Worm (Caenorhabditis elegans) whole organism, L4 larva: ENCODE data around the gene W03C9.6.
A peak's percentile ranks its signal among the peaks of the same experiment; 100 is the strongest.

Experiments
- F10B5.3 ChIP-seq: sonication (generic microtip); optimal IDR thresholded peaks from 2 replicates; lab custom pipeline; 2016; ENCODE audit warnings: mild to moderate bottlenecking, missing genetic modification characterization, missing compliant biosample characterization
- F26F4.8 ChIP-seq: fragments of 200-800 bp; sonication (Bioruptor generic); conservative IDR thresholded peaks from 2 replicates; pipeline ENCODE4 v1.3.6; 2022; ENCODE audit warnings: missing genetic modification characterization, missing compliant biosample characterization
- F44E2.7 ChIP-seq: fragments of 200-800 bp; sonication (Bioruptor generic); IDR thresholded peaks from 2 replicates; pipeline ENCODE4 v2.1.2; 2022; ENCODE audit warnings: missing genetic modification characterization, missing compliant biosample characterization
- T26A8.4 ChIP-seq: fragments of 200-800 bp; sonication (Bioruptor generic); IDR thresholded peaks from 2 replicates; pipeline ENCODE4 v1.3.6; 2022; ENCODE audit warnings: missing genetic modification characterization, missing compliant biosample characterization
- Y5F2A.4 ChIP-seq: fragments of 200-800 bp; sonication (Bioruptor generic); optimal IDR thresholded peaks from 2 replicates; lab custom pipeline; 2018; ENCODE audit warnings: mild to moderate bottlenecking, missing genetic modification characterization, missing compliant biosample characterization
- ZK337.2 ChIP-seq: fragments of 200-800 bp; sonication (Bioruptor generic); IDR thresholded peaks from 2 replicates; pipeline ENCODE4 v1.3.6; 2022; ENCODE audit warnings: missing genetic modification reagents, missing genetic modification characterization, missing compliant biosample characterization
- aha-1 ChIP-seq: fragments of 150-350 bp; peaks from one replicate; lab custom pipeline; 2014; ENCODE audit warnings: missing biosample characterization, missing genetic modification characterization
- ama-1 ChIP-seq: fragments of 150-350 bp; optimal IDR thresholded peaks from 2 replicates; lab custom pipeline; 2014; ENCODE audit warnings: inconsistent platforms, mixed read lengths
- arid-1 ChIP-seq: fragments of 200-800 bp; sonication (Bioruptor generic); conservative IDR thresholded peaks from 2 replicates; pipeline ENCODE4 v1.3.6; 2022; ENCODE audit warnings: missing genetic modification reagents, missing genetic modification characterization, missing compliant biosample characterization
- ceh-20 ChIP-seq: fragments of 200-800 bp; sonication (Bioruptor generic); IDR thresholded peaks from 2 replicates; pipeline ENCODE4 v1.3.6; 2022; ENCODE audit warnings: missing genetic modification reagents, missing genetic modification characterization, missing compliant biosample characterization
- ceh-28 ChIP-seq: fragments of 150-350 bp; optimal IDR thresholded peaks from 2 replicates; lab custom pipeline; 2014; ENCODE audit warnings: missing biosample characterization, missing genetic modification reagents, missing genetic modification characterization
- ceh-62 ChIP-seq: sonication (generic microtip); optimal IDR thresholded peaks from 2 replicates; lab custom pipeline; 2017; ENCODE audit warnings: missing biosample characterization, missing genetic modification characterization
- ceh-82 ChIP-seq: sonication (generic microtip); optimal IDR thresholded peaks from 2 replicates; lab custom pipeline; 2017; ENCODE audit warnings: missing biosample characterization, missing genetic modification characterization
- daf-16 ChIP-seq, 3 experiments: sonication (generic microtip); optimal IDR thresholded peaks; 2 replicates each; lab custom pipeline; 2016 to 2017; ENCODE audit warnings: missing genetic modification characterization in 3 of 3, missing genetic modification reagents in 3 of 3, mild to moderate bottlenecking in 2 of 3, missing compliant biosample characterization in 2 of 3, missing biosample characterization in 1 of 3, moderate library complexity in 1 of 3
- daf-19 ChIP-seq: fragments of 200-800 bp; sonication (Bioruptor generic); conservative IDR thresholded peaks from 2 replicates; pipeline ENCODE4 v1.3.6; 2022; ENCODE audit warnings: missing genetic modification characterization, missing compliant biosample characterization
- dmd-6 ChIP-seq: fragments of 200-800 bp; sonication (Bioruptor generic); IDR thresholded peaks from 2 replicates; pipeline ENCODE4 v1.3.6; 2022; ENCODE audit warnings: missing genetic modification reagents, missing genetic modification characterization, missing compliant biosample characterization
- hmg-1.1 ChIP-seq: fragments of 200-800 bp; sonication (Bioruptor generic); IDR thresholded peaks from 2 replicates; pipeline ENCODE4 v1.3.6; 2022; ENCODE audit warnings: missing genetic modification reagents, missing genetic modification characterization, missing compliant biosample characterization
- jun-1 ChIP-seq: fragments of 150-350 bp; optimal IDR thresholded peaks from 2 replicates; lab custom pipeline; 2014; ENCODE audit warnings: missing biosample characterization, missing genetic modification reagents, missing genetic modification characterization
- lim-7 ChIP-seq: fragments of 200-800 bp; sonication (Bioruptor generic); IDR thresholded peaks from 2 replicates; pipeline ENCODE4 v1.3.6; 2022; ENCODE audit warnings: missing genetic modification characterization, missing compliant biosample characterization
- lin-13 ChIP-seq: fragments of 150-350 bp; optimal IDR thresholded peaks from 2 replicates; lab custom pipeline; 2014; ENCODE audit warnings: missing biosample characterization, missing genetic modification reagents, missing genetic modification characterization
- lin-15B ChIP-seq: fragments of 150-350 bp; sonication (generic microtip); optimal IDR thresholded peaks from 3 replicates; lab custom pipeline; 2014; ENCODE audit warnings: missing biosample characterization, missing genetic modification characterization
- lin-29 ChIP-seq: fragments of 200-800 bp; sonication (Bioruptor generic); IDR thresholded peaks from 2 replicates; pipeline ENCODE4 v1.3.6; 2022; ENCODE audit warnings: missing genetic modification reagents, missing genetic modification characterization, missing compliant biosample characterization
- lir-3 ChIP-seq: sonication (generic microtip); optimal IDR thresholded peaks from 2 replicates; lab custom pipeline; 2016; ENCODE audit warnings: mild to moderate bottlenecking, missing genetic modification characterization, missing compliant biosample characterization
- mes-2 ChIP-seq: sonication (generic microtip); optimal IDR thresholded peaks from 2 replicates; lab custom pipeline; 2016; ENCODE audit warnings: missing genotype, mild to moderate bottlenecking, missing genetic modification characterization, missing compliant biosample characterization; ENCODE audit not compliant: poor library complexity, severe bottlenecking
- nhr-237 ChIP-seq: sonication (generic microtip); optimal IDR thresholded peaks from 2 replicates; lab custom pipeline; 2017; ENCODE audit warnings: missing biosample characterization, missing genetic modification characterization
- nhr-25 ChIP-seq: sonication (generic microtip); optimal IDR thresholded peaks from 2 replicates; lab custom pipeline; 2017; ENCODE audit warnings: missing genetic modification characterization, mild to moderate bottlenecking, missing compliant biosample characterization, antibody characterized with exemption, moderate library complexity, borderline replicate concordance; ENCODE audit not compliant: insufficient read depth
- nhr-28 ChIP-seq: fragments of 150-350 bp; optimal IDR thresholded peaks from 2 replicates; lab custom pipeline; 2014; ENCODE audit warnings: missing biosample characterization, missing genetic modification characterization
- nhr-42 ChIP-seq: fragments of 200-800 bp; sonication (Bioruptor generic); IDR thresholded peaks from 2 replicates; pipeline ENCODE4 v1.3.6; 2022; ENCODE audit warnings: missing genetic modification characterization, missing compliant biosample characterization
- nhr-77 ChIP-seq: fragments of 150-350 bp; optimal IDR thresholded peaks from 2 replicates; lab custom pipeline; 2014; ENCODE audit warnings: missing biosample characterization, missing genetic modification characterization
- saeg-2 ChIP-seq: fragments of 200-800 bp; sonication (Bioruptor generic); IDR thresholded peaks from 2 replicates; pipeline ENCODE4 v1.3.6; 2022; ENCODE audit warnings: missing genetic modification reagents, missing genetic modification characterization, missing compliant biosample characterization
- sdz-12 ChIP-seq: fragments of 200-800 bp; sonication (Bioruptor generic); optimal IDR thresholded peaks from 2 replicates; lab custom pipeline; 2018; ENCODE audit warnings: mild to moderate bottlenecking, missing genetic modification characterization, missing compliant biosample characterization
- set-16 ChIP-seq: fragments of 200-800 bp; sonication (Bioruptor generic); IDR thresholded peaks from 2 replicates; pipeline ENCODE4 v1.3.6; 2022; ENCODE audit warnings: missing genetic modification reagents, missing genetic modification characterization, missing compliant biosample characterization
- snpc-1.2 ChIP-seq: fragments of 200-800 bp; sonication (Bioruptor generic); IDR thresholded peaks from 2 replicates; pipeline ENCODE4 v1.3.6; 2022; ENCODE audit warnings: missing genetic modification reagents, missing genetic modification characterization, missing compliant biosample characterization
- spr-3 ChIP-seq: fragments of 200-800 bp; sonication (Bioruptor generic); optimal IDR thresholded peaks from 2 replicates; lab custom pipeline; 2018; ENCODE audit warnings: mild to moderate bottlenecking, missing genetic modification characterization, missing compliant biosample characterization
- tag-97 ChIP-seq: fragments of 200-800 bp; sonication (Bioruptor generic); IDR thresholded peaks from 2 replicates; pipeline ENCODE4 v1.3.6; 2022; ENCODE audit warnings: missing genetic modification characterization, missing compliant biosample characterization
- zfp-3 ChIP-seq: fragments of 200-800 bp; sonication (Bioruptor generic); conservative IDR thresholded peaks from 2 replicates; pipeline ENCODE4 v1.3.6; 2022; ENCODE audit warnings: missing genetic modification reagents, missing genetic modification characterization, missing compliant biosample characterization
- zip-2 ChIP-seq: fragments of 150-350 bp; optimal IDR thresholded peaks from 2 replicates; lab custom pipeline; 2014; ENCODE audit warnings: missing biosample characterization, missing genetic modification characterization
- ztf-11 ChIP-seq: fragments of 150-350 bp; optimal IDR thresholded peaks from 2 replicates; lab custom pipeline; 2014; ENCODE audit warnings: missing biosample characterization, missing genetic modification characterization

Gene W03C9.6

ce11 chrII:11978478-11978877 is 24.2 kb downstream of the W03C9.6 start:
- TF ChIP-seq T26A8.4 (GFP tag; lab: Robert Waterston, UW) (0 out of 2 replicates have a peak, but pooled peaks have one; percentile 46), ZK337.2 (0 out of 2 replicates have a peak, but pooled peaks have one; percentile 5), lir-3 (tag; lab: Kevin White, UChicago) (no peak), daf-16 (GFP tag; optimal IDR thresholded peaks at IDR 0.05; lab: Kevin White, UChicago) (no peak), daf-16 (tag; optimal IDR thresholded peaks at IDR 0.05; lab: Kevin White, UChicago) (no peak), daf-19 (GFP tag; lab: Robert Waterston, UW) (no peak), tag-97 (no peak), aha-1 (tag; lab: Kevin White, UChicago) (peak; percentile 32), zip-2 (no peak), set-16 (GFP tag; lab: Robert Waterston, UW) (peak; percentile 85)

ce11 chrII:11978920-11979319 is 24.6 kb downstream of the W03C9.6 start:
- TF ChIP-seq ceh-28 (tag; lab: Kevin White, UChicago) (peak; percentile 13), daf-19 (GFP tag; lab: Robert Waterston, UW) (peak; percentile 47; the same call in 1 of the 2 replicates), lin-29 (GFP tag; lab: Robert Waterston, UW) (no peak), nhr-42 (GFP tag; lab: Robert Waterston, UW) (0 out of 2 replicates have a peak, but pooled peaks have one; percentile 20)

- TF ChIP-seq sdz-12 (GFP tag; lab: Kevin White, UChicago): no peak
- TF ChIP-seq zfp-3: no peak
- no peak for TF ChIP-seq nhr-237 (tag; lab: Kevin White, UChicago)
- no peak for TF ChIP-seq daf-19 (GFP tag; lab: Robert Waterston, UW)
- TF ChIP-seq lin-13: no peak
- TF ChIP-seq F44E2.7 (GFP tag; lab: Robert Waterston, UW): no peak
- no peak for TF ChIP-seq ceh-62
- no peak for TF ChIP-seq ztf-11 (tag; lab: Kevin White, UChicago)
- no peak for TF ChIP-seq lin-29 (GFP tag; lab: Robert Waterston, UW)
- no peak for TF ChIP-seq lim-7
- TF ChIP-seq nhr-77: no peak
- no peak for TF ChIP-seq Y5F2A.4 (GFP tag; lab: Kevin White, UChicago)
- TF ChIP-seq F10B5.3 (tag; lab: Kevin White, UChicago): no peak
- TF ChIP-seq aha-1 (tag; lab: Kevin White, UChicago): peak; percentile 96
- TF ChIP-seq arid-1 (GFP tag; lab: Robert Waterston, UW): 0 out of 2 replicates have a peak, but pooled peaks have one; percentile 14
- TF ChIP-seq hmg-1.1 (GFP tag; lab: Robert Waterston, UW): no peak; the same call in 1 of the 2 replicates
- peak; percentile 5 for TF ChIP-seq jun-1 (tag; lab: Kevin White, UChicago)
- peak; percentile 59 for TF ChIP-seq mes-2 (tag; lab: Kevin White, UChicago)
- no peak for TF ChIP-seq F26F4.8 (GFP tag; lab: Robert Waterston, UW)
- TF ChIP-seq ceh-28 (tag; lab: Kevin White, UChicago): no peak
- TF ChIP-seq ama-1 (lab: Kevin White, UChicago): no peak
- no peak for TF ChIP-seq ceh-82 (tag; lab: Kevin White, UChicago)
- no peak for TF ChIP-seq spr-3 (GFP tag; lab: Kevin White, UChicago)
- TF ChIP-seq lir-3 (tag; lab: Kevin White, UChicago): no peak
- TF ChIP-seq dmd-6: peak; percentile 7; the same call in 1 of the 2 replicates
- no peak for TF ChIP-seq nhr-28 (tag; lab: Kevin White, UChicago)
- no peak for TF ChIP-seq nhr-25 (tag; lab: Kevin White, UChicago)
- TF ChIP-seq snpc-1.2: 0 out of 2 replicates have a peak, but pooled peaks have one; percentile 16
- no peak for TF ChIP-seq saeg-2
- TF ChIP-seq lin-15B (tag; lab: Kevin White, UChicago): no peak
- no peak for TF ChIP-seq ceh-20
- TF ChIP-seq, all 104 proteins: peak for 6
Observed at ce11 chrII:11979449-11980095, 25.3 kb downstream of the W03C9.6 start, which contains the start of the genes ash-2 and Y17G7B.20. TSS of gene ash-2 (plus strand) at chrII:11979838. TSS of gene Y17G7B.20 (minus strand) at chrII:11979844.
